Worm (Caenorhabditis elegans) whole organism, L4 larva: ENCODE data around the gene F53G2.3.

Experiments
- D1046.2 ChIP-seq: fragments of 200-800 bp; sonication (Bioruptor generic); IDR thresholded peaks from 2 replicates; pipeline ENCODE4 v1.3.6; 2022; ENCODE audit warnings: missing genetic modification characterization, missing compliant biosample characterization
- Y105C5A.15 ChIP-seq: fragments of 200-800 bp; sonication (Bioruptor generic); IDR thresholded peaks from 2 replicates; pipeline ENCODE4 v1.3.6; 2022; ENCODE audit warnings: missing genetic modification characterization, missing compliant biosample characterization
- Y48G9A.11 ChIP-seq: fragments of 200-800 bp; sonication (Bioruptor generic); IDR thresholded peaks from 2 replicates; pipeline ENCODE4 v1.3.6; 2022; ENCODE audit warnings: missing genetic modification reagents, missing genetic modification characterization, missing compliant biosample characterization
- arid-1 ChIP-seq: fragments of 200-800 bp; sonication (Bioruptor generic); conservative IDR thresholded peaks from 2 replicates; pipeline ENCODE4 v1.3.6; 2022; ENCODE audit warnings: missing genetic modification reagents, missing genetic modification characterization, missing compliant biosample characterization
- attf-4 ChIP-seq: sonication (generic microtip); optimal IDR thresholded peaks from 3 replicates; lab custom pipeline; 2017; ENCODE audit warnings: missing biosample characterization, missing genetic modification characterization
- ceh-62 ChIP-seq: sonication (generic microtip); optimal IDR thresholded peaks from 2 replicates; lab custom pipeline; 2017; ENCODE audit warnings: missing biosample characterization, missing genetic modification characterization
- daf-16 ChIP-seq, 3 experiments: sonication (generic microtip); optimal IDR thresholded peaks; 2 replicates each; lab custom pipeline; 2016 to 2017; ENCODE audit warnings: missing genetic modification characterization in 3 of 3, missing genetic modification reagents in 3 of 3, mild to moderate bottlenecking in 2 of 3, missing compliant biosample characterization in 2 of 3, missing biosample characterization in 1 of 3, moderate library complexity in 1 of 3
- daf-19 ChIP-seq: fragments of 200-800 bp; sonication (Bioruptor generic); conservative IDR thresholded peaks from 2 replicates; pipeline ENCODE4 v1.3.6; 2022; ENCODE audit warnings: missing genetic modification characterization, missing compliant biosample characterization
- dmd-8 ChIP-seq: fragments of 200-800 bp; sonication (Bioruptor generic); IDR thresholded peaks from 2 replicates; pipeline ENCODE4 v1.3.6; 2022; ENCODE audit warnings: missing genetic modification characterization, missing compliant biosample characterization
- dpl-1 ChIP-seq: fragments of 150-350 bp; optimal IDR thresholded peaks from 2 replicates; lab custom pipeline; 2014; ENCODE audit warnings: missing biosample characterization, missing genetic modification reagents, missing genetic modification characterization
- duxl-1 ChIP-seq: sonication (generic microtip); optimal IDR thresholded peaks from 2 replicates; lab custom pipeline; 2016; ENCODE audit warnings: mild to moderate bottlenecking, missing genetic modification characterization, moderate library complexity, missing compliant biosample characterization; ENCODE audit not compliant: poor library complexity
- dve-1 ChIP-seq: sonication (generic microtip); optimal IDR thresholded peaks from 2 replicates; lab custom pipeline; 2017; ENCODE audit warnings: antibody characterized with exemption, mild to moderate bottlenecking, missing genetic modification characterization, missing compliant biosample characterization; ENCODE audit not compliant: insufficient read depth
- gei-8 ChIP-seq: fragments of 200-800 bp; sonication (Bioruptor generic); optimal IDR thresholded peaks from 2 replicates; lab custom pipeline; 2018; ENCODE audit warnings: mild to moderate bottlenecking, missing genetic modification characterization, missing compliant biosample characterization
- hif-1 ChIP-seq, 2 experiments: sonication (generic microtip); optimal IDR thresholded peaks; 2 replicates each; lab custom pipeline; 2016 to 2017; ENCODE audit warnings: missing compliant biosample characterization in 2 of 2, missing genetic modification characterization in 2 of 2, missing genetic modification reagents in 2 of 2, missing genotype in 2 of 2, mild to moderate bottlenecking in 1 of 2
- hlh-11 ChIP-seq: fragments of 200-800 bp; sonication (Bioruptor generic); optimal IDR thresholded peaks from 2 replicates; lab custom pipeline; 2018; ENCODE audit warnings: mild to moderate bottlenecking, missing genetic modification characterization, missing compliant biosample characterization
- hlh-30 ChIP-seq: sonication (generic microtip); optimal IDR thresholded peaks from 2 replicates; lab custom pipeline; 2017; ENCODE audit warnings: antibody characterized with exemption, mild to moderate bottlenecking, missing genetic modification characterization, missing compliant biosample characterization; ENCODE audit not compliant: insufficient read depth
- lin-38 ChIP-seq: fragments of 200-800 bp; sonication (Bioruptor generic); IDR thresholded peaks from 2 replicates; pipeline ENCODE4 v1.3.6; 2022; ENCODE audit warnings: missing genetic modification reagents, missing genetic modification characterization, missing compliant biosample characterization
- mdt-29 ChIP-seq: fragments of 200-800 bp; sonication (Bioruptor generic); IDR thresholded peaks from 2 replicates; pipeline ENCODE4 v1.3.6; 2022; ENCODE audit warnings: missing genetic modification reagents, missing genetic modification characterization, missing compliant biosample characterization
- mep-1 ChIP-seq: fragments of 150-350 bp; sonication (generic microtip); optimal IDR thresholded peaks from 3 replicates; lab custom pipeline; 2014; ENCODE audit warnings: missing biosample characterization, missing genetic modification characterization
- mxl-3 ChIP-seq: fragments of 200-800 bp; sonication (Bioruptor generic); optimal IDR thresholded peaks from 2 replicates; lab custom pipeline; 2018; ENCODE audit warnings: mild to moderate bottlenecking, missing genetic modification characterization, missing compliant biosample characterization
- nhr-102 ChIP-seq: sonication (generic microtip); optimal IDR thresholded peaks from 2 replicates; lab custom pipeline; 2016; ENCODE audit warnings: mild to moderate bottlenecking, missing genetic modification characterization, moderate library complexity, missing compliant biosample characterization
- nhr-11 ChIP-seq: fragments of 150-350 bp; optimal IDR thresholded peaks from 2 replicates; lab custom pipeline; 2014; ENCODE audit warnings: missing biosample characterization, missing genetic modification characterization
- nhr-25 ChIP-seq: sonication (generic microtip); optimal IDR thresholded peaks from 2 replicates; lab custom pipeline; 2017; ENCODE audit warnings: missing genetic modification characterization, mild to moderate bottlenecking, missing compliant biosample characterization, antibody characterized with exemption, moderate library complexity, borderline replicate concordance; ENCODE audit not compliant: insufficient read depth
- nhr-28 ChIP-seq: fragments of 150-350 bp; optimal IDR thresholded peaks from 2 replicates; lab custom pipeline; 2014; ENCODE audit warnings: missing biosample characterization, missing genetic modification characterization
- nhr-41 ChIP-seq: fragments of 200-800 bp; sonication (Bioruptor generic); IDR thresholded peaks from 2 replicates; pipeline ENCODE4 v1.3.6; 2022; ENCODE audit warnings: missing genetic modification reagents, missing genetic modification characterization, missing compliant biosample characterization
- nhr-48 ChIP-seq: sonication (generic microtip); optimal IDR thresholded peaks from 2 replicates; lab custom pipeline; 2016; ENCODE audit warnings: mild to moderate bottlenecking, missing genetic modification characterization, missing compliant biosample characterization
- nhr-76 ChIP-seq: fragments of 150-350 bp; optimal IDR thresholded peaks from 2 replicates; lab custom pipeline; 2014; ENCODE audit warnings: missing biosample characterization, missing genetic modification characterization
- pha-4 ChIP-seq, 2 experiments: fragments of 150-350 bp in 1 of 2; fragments of 200-800 bp in 1 of 2; sonication (Bioruptor generic) in 1 of 2; IDR thresholded peaks in 1 of 2; optimal IDR thresholded peaks in 1 of 2; 2 replicates each; pipeline versions ENCODE4 v1.3.6 to Lab custom; 2014 to 2022; ENCODE audit warnings: missing genetic modification characterization in 2 of 2, missing genetic modification reagents in 2 of 2, missing biosample characterization in 1 of 2, missing compliant biosample characterization in 1 of 2
- pqm-1 ChIP-seq: sonication (generic microtip); optimal IDR thresholded peaks from 2 replicates; lab custom pipeline; 2017; ENCODE audit warnings: missing biosample characterization, missing genetic modification characterization
- spr-1 ChIP-seq: sonication (generic microtip); optimal IDR thresholded peaks from 2 replicates; lab custom pipeline; 2016; ENCODE audit warnings: mild to moderate bottlenecking, missing genetic modification characterization, missing compliant biosample characterization
- unc-62 ChIP-seq, 3 experiments: fragments of 150-350 bp in 1 of 3; sonication (generic microtip); optimal IDR thresholded peaks in 2 of 3; peaks in 1 of 3; 1 replicate in 1 of 3; 2 replicates in 2 of 3; lab custom pipeline; 2014 to 2017; ENCODE audit warnings: missing biosample characterization in 3 of 3, missing genetic modification characterization in 3 of 3, missing genetic modification reagents in 3 of 3, missing genotype in 1 of 3
- zag-1 ChIP-seq: fragments of 150-350 bp; optimal IDR thresholded peaks from 2 replicates; lab custom pipeline; 2014; ENCODE audit warnings: missing biosample characterization, missing genetic modification characterization
- zfp-2 ChIP-seq: sonication (generic microtip); optimal IDR thresholded peaks from 2 replicates; lab custom pipeline; 2016; ENCODE audit warnings: mild to moderate bottlenecking, missing genetic modification characterization, missing compliant biosample characterization

F53G2.3 gene

ce11 chrII:2483507-2483906 lies 3.3 kb downstream of the F53G2.3 start, which contains the start of gene F53G2.13:
F53G2.13 (plus strand) TSS chrII:2483807.
- TF ChIP-seq dpl-1 (no peak), pqm-1 (no peak), zag-1 (tag; lab: Kevin White, UChicago) (no peak), unc-62 (GFP tag; optimal IDR thresholded peaks at IDR 0.05 in 1 of 2; lab: Kevin White, UChicago) (peak in 1 of 2 experiments; percentile 55), unc-62 (tag; optimal IDR thresholded peaks at IDR 0.05; lab: Kevin White, UChicago) (no peak), dmd-8 (GFP tag; lab: Robert Waterston, UW) (no peak)
- TF ChIP-seq, all 104 proteins: peak for 1

ce11 chrII:2488386-2488785 lies 8.2 kb downstream of the F53G2.3 start, which contains the start of gene F53G2.1:
F53G2.1 (plus strand) TSS chrII:2488686.
- TF ChIP-seq nhr-11 (tag; lab: Kevin White, UChicago) (no peak), D1046.2 (GFP tag; lab: Robert Waterston, UW) (no peak), attf-4 (no peak), nhr-48 (tag; lab: Kevin White, UChicago) (no peak), Y105C5A.15 (GFP tag; lab: Robert Waterston, UW) (no peak), nhr-102 (no peak), nhr-25 (tag; lab: Kevin White, UChicago) (no peak), lin-38 (no peak), mep-1 (tag; lab: Kevin White, UChicago) (no peak), spr-1 (tag; lab: Kevin White, UChicago) (no peak), hlh-30 (tag; lab: Kevin White, UChicago) (no peak), nhr-41 (GFP tag; lab: Robert Waterston, UW) (no peak), nhr-76 (tag; lab: Kevin White, UChicago) (no peak), daf-19 (GFP tag; lab: Robert Waterston, UW) (no peak), pha-4 (GFP tag; IDR thresholded peaks at IDR 0.05; lab: Robert Waterston, UW) (no peak), pha-4 (tag; optimal IDR thresholded peaks at IDR 0.05; lab: Kevin White, UChicago) (no peak), arid-1 (GFP tag; lab: Robert Waterston, UW) (no peak), mxl-3 (GFP tag; lab: Kevin White, UChicago) (no peak), hif-1 (tag; optimal IDR thresholded peaks at IDR 0.05; lab: Kevin White, UChicago) (no peak), ceh-62 (no peak)

ce11 chrII:2503703-2504430 lies 23.7 kb downstream of the F53G2.3 start:
- peak; percentile 54 for TF ChIP-seq nhr-28 (tag; lab: Kevin White, UChicago)
- TF ChIP-seq duxl-1 (tag; lab: Kevin White, UChicago), result peak; percentile 96
- peak; percentile 47 for TF ChIP-seq pqm-1
- no peak for TF ChIP-seq mdt-29
- TF ChIP-seq dpl-1, result peak; percentile 12
- TF ChIP-seq gei-8 (GFP tag; lab: Kevin White, UChicago), result no peak
- TF ChIP-seq Y48G9A.11 (GFP tag; lab: Robert Waterston, UW), result peak; percentile 36; the same call in 1 of the 2 replicates
- TF ChIP-seq hlh-11 (tag; lab: Kevin White, UChicago), result peak; percentile 41
- TF ChIP-seq daf-16 (GFP tag; optimal IDR thresholded peaks at IDR 0.05; lab: Kevin White, UChicago), result no peak
- peak; percentile 25 for TF ChIP-seq daf-16 (tag; optimal IDR thresholded peaks at IDR 0.05; lab: Kevin White, UChicago)
- no peak for TF ChIP-seq zfp-2
- no peak for TF ChIP-seq ceh-62
- TF ChIP-seq dve-1 (tag; lab: Kevin White, UChicago), result peak; percentile 17
